Worm (Caenorhabditis elegans): ENCODE results near the gene pcp-5.

DNA sequence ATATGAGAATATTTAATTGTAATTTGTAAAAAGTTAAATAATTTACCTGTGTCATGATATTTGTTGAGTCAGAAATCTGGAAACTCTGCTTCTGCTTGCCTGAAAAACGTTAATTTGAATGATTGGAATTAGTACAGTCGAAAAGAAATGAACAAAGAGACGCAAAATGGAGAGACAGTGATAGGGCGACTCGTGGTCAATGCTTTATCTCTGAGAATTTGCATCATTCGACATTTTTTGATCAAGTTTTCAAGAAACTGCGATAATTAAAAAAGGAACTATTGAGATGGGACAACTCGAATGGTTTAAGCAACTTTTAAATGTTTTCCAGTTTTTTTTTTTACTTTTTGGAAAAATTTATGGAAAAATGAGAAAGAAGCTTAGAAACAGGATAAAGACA lies 46.5 kb downstream of the pcp-5 start, which contains the start of gene cuc-1:
- TF ChIP-seq him-1 (tag; optimal IDR thresholded peaks at IDR 0.05) (no peak), dao-5 (tag; optimal IDR thresholded peaks at IDR 0.05) (no peak), W03F9.2 (tag; optimal IDR thresholded peaks at IDR 0.05) (no peak)
